Fruit fly (Drosophila melanogaster): ENCODE data around the gene rg.

The rg gene

DNA sequence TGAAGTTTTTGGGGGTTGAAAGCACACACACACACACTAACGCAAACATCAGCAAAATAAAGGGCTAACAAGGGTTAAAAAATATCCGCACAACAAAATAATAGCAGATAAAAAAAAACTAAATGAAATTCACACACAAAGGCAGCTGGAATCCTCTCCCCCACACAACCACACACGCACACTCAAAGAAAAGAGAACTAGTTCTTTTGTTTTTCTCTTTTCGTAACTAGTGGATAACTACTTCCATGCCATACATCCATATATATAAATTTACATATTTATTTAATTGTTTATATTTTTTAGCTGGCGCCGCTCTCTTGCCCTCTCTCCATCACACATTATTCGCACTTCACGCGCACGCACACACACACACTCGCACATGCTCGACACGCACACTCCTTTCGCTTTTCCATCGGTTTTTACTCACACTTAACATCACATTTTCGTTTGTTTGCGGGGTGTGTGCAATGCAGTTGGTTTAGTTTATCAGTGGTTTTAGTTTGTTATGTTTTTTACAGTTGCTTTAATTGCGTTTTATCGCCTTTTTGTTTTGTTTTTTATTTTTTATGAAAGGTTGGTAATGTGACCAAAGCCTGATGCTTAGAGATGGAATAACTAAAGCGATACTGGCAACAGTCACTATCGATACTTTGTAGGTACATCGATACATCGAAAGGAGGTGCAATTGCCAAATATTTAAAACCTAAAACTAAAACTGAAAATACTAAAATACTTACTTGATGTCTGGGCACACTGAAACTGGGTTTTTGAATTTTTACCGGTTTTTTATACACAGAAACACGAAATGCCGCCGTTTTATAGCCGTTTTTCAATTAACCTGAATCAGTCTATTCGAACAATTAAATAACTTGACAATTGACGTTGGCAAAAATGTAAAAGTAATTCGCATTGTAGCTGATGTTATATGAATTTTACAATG, 1.1 kb upstream of the rg start, which contains the start of gene CG32767:
TSS of gene CG32767 (minus strand) at position 623 of the 940 bp plus-strand sequence.
- TF ChIP-seq ey (GFP tag; optimal IDR thresholded peaks at IDR 0.05) = no peak
- peak; percentile 4 for TF ChIP-seq Jra (GFP tag; optimal IDR thresholded peaks at IDR 0.05)
- peak; percentile 53 for TF ChIP-seq Hnf4 (GFP tag; optimal IDR thresholded peaks at IDR 0.05)
- TF ChIP-seq dl (GFP tag; optimal IDR thresholded peaks at IDR 0.05; ENCODE audit: insufficient read depth in 1 of 2, partially characterized antibody in 2 of 2) = no peak
- peak; percentile 16 for TF ChIP-seq woc (GFP tag; optimal IDR thresholded peaks at IDR 0.05)
- TF ChIP-seq HLH106 (tag; optimal IDR thresholded peaks at IDR 0.05) = peak; percentile 40
- peak; percentile 23 for TF ChIP-seq tai (GFP tag; optimal IDR thresholded peaks at IDR 0.05)
- TF ChIP-seq CG32264 (GFP tag; optimal IDR thresholded peaks at IDR 0.05) = no peak
- TF ChIP-seq Dfd (GFP tag; optimal IDR thresholded peaks at IDR 0.05) = peak; percentile 41
- no peak for TF ChIP-seq Mio (GFP tag; optimal IDR thresholded peaks at IDR 0.05)
- TF ChIP-seq Hr83 (GFP tag; optimal IDR thresholded peaks at IDR 0.05; ENCODE audit: poor library complexity, severe bottlenecking) = peak; percentile 24

- TF ChIP-seq pan (optimal IDR thresholded peaks at IDR 0.05) (no peak), brk (GFP tag; optimal IDR thresholded peaks at IDR 0.05) (no peak), Myc (optimal IDR thresholded peaks at IDR 0.05) (peak; percentile 20), woc (GFP tag; optimal IDR thresholded peaks at IDR 0.05) (no peak)
Measured at dm6 chrX:5085086-5085468, 482 bp upstream of the rg start.

DNA sequence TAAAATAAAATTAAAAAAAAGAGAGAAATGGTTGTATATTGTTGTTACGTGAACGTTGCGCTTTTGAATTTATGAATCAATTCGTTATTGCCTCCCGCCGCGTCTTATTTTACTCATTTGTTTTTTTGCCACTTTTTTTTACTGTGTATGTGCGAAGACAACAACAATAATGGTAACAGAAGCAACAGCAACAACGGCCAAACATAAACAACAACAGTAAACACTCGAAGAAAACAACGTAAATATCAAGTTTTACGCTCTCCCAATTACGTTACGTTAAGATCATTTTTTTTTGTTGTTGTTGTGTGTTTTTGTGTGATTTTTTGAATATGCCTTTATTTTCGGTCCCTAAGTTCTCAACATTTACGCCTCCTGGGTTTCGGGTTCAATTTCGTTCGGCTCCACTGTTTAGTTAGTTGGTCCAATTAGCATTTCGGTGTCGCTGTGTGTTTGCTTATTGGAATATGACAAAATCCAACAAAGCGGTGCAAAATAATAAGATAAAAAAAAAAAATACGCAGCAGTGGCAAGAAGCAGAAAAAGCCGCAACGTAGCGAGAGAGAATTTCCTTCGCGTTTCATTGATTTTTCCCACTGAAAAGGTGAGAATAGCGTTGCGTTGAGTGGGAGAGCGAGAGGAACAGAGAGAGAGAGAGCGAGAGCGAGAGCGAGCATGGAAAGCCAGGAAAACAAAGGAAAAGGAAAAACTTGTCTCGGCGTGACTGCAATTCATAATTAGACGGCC, 577 bp downstream of the rg start:
- TF ChIP-seq psq (GFP tag; optimal IDR thresholded peaks at IDR 0.05) (peak; percentile 43), CG9705 (GFP tag; optimal IDR thresholded peaks at IDR 0.05) (no peak), tai (GFP tag; optimal IDR thresholded peaks at IDR 0.05) (no peak), jim (GFP tag; optimal IDR thresholded peaks at IDR 0.05) (no peak), woc (GFP tag; optimal IDR thresholded peaks at IDR 0.05) (peak; percentile 35), sv (GFP tag; optimal IDR thresholded peaks at IDR 0.05) (peak; percentile 28), Dif (GFP tag; optimal IDR thresholded peaks at IDR 0.05; ENCODE audit: partially characterized antibody) (peak; percentile 62), OdsH (GFP tag; optimal IDR thresholded peaks at IDR 0.05) (peak; percentile 26), br (GFP tag; optimal IDR thresholded peaks at IDR 0.05) (peak; percentile 38), HLH106 (tag; optimal IDR thresholded peaks at IDR 0.05) (peak; percentile 49), N (GFP tag; optimal IDR thresholded peaks at IDR 0.05) (no peak), foxo (GFP tag; optimal IDR thresholded peaks at IDR 0.05) (peak in 1 of 2 experiments; percentile 40), Rel (GFP tag; optimal IDR thresholded peaks at IDR 0.05) (no peak), Rel (tag; optimal IDR thresholded peaks at IDR 0.05) (peak; percentile 30), h (GFP tag; optimal IDR thresholded peaks at IDR 0.05) (peak; percentile 5), dl (GFP tag; optimal IDR thresholded peaks at IDR 0.05; ENCODE audit: insufficient read depth in 1 of 2, partially characterized antibody in 2 of 2) (peak; percentile 37 to 63), fru (GFP tag; optimal IDR thresholded peaks at IDR 0.05) (peak; percentile 44)

DNA sequence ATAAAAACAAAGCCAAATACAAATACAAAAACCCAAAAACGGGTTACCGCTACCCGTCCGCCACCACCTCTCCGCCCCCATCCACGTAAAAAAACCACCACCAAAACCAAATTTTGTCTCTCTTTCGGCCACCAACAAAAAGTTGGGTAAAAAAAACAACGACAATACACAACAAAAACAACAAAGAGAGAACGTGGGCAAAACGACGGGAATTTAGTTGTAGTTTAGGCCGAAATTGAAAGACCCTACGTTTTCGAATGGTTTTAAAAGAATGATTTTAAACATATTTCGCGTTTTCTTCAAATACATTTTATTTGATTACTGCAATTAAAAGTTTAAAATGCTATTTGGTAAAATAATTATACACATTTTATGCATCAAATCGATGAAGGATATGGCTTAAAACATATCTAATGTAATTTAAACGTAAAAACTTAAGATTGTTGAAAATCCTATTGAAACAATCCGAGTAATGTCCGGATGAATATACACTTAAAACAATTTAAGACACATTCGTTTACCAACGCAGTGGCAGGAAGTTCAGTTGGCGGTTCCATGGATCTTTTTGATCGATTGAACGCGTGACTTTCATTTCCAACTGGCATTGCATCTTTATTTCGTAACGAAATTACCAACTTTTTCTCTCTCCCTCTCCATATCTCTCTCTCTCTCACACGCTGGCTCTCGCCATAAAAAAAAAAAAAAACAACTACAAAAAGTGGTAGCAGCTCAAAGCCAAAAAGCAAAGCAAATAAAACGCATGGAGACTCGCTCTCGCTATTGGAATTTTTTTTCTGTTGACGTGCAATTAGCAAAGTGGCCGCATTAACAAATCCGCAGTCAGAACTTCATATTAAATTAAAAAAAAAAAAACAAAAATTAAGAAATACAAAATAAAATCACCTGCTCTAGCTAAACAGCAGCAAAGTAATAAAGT, 1.4 kb downstream of the rg start:
- peak; percentile 69 for TF ChIP-seq fru (GFP tag; optimal IDR thresholded peaks at IDR 0.05)
- peak; percentile 48 for TF ChIP-seq dmrt93B (GFP tag; optimal IDR thresholded peaks at IDR 0.05)
- TF ChIP-seq Hr83 (GFP tag; optimal IDR thresholded peaks at IDR 0.05; ENCODE audit: poor library complexity, severe bottlenecking) = no peak
- TF ChIP-seq brk (GFP tag; optimal IDR thresholded peaks at IDR 0.05) = no peak
- peak; percentile 59 for TF ChIP-seq h (GFP tag; optimal IDR thresholded peaks at IDR 0.05)
- TF ChIP-seq pan (optimal IDR thresholded peaks at IDR 0.05) = no peak
- peak; percentile 65 for TF ChIP-seq ey (GFP tag; optimal IDR thresholded peaks at IDR 0.05)
- TF ChIP-seq usp (GFP tag; optimal IDR thresholded peaks at IDR 0.05) = no peak
- no peak for TF ChIP-seq lola (GFP tag; optimal IDR thresholded peaks at IDR 0.05)
- no peak for TF ChIP-seq Hnf4 (GFP tag; optimal IDR thresholded peaks at IDR 0.05)
- no peak for TF ChIP-seq Rel (GFP tag; optimal IDR thresholded peaks at IDR 0.05)
- no peak for TF ChIP-seq Rel (tag; optimal IDR thresholded peaks at IDR 0.05)
- peak; percentile 59 for TF ChIP-seq HLH106 (tag; optimal IDR thresholded peaks at IDR 0.05)
- peak; percentile 62 for TF ChIP-seq woc (GFP tag; optimal IDR thresholded peaks at IDR 0.05)
- no peak for TF ChIP-seq sage (GFP tag; optimal IDR thresholded peaks at IDR 0.05)
- TF ChIP-seq dl (GFP tag; optimal IDR thresholded peaks at IDR 0.05; ENCODE audit: insufficient read depth in 1 of 2, partially characterized antibody in 2 of 2) = peak in 1 of 2 experiments; percentile 21
- no peak for TF ChIP-seq Vsx2 (GFP tag; optimal IDR thresholded peaks at IDR 0.05; ENCODE audit: partially characterized antibody)
- no peak for TF ChIP-seq CG32264 (GFP tag; optimal IDR thresholded peaks at IDR 0.05)
- TF ChIP-seq dsf (GFP tag; optimal IDR thresholded peaks at IDR 0.05; ENCODE audit: borderline replicate concordance) = no peak
- TF ChIP-seq Jra (GFP tag; optimal IDR thresholded peaks at IDR 0.05) = no peak
- peak; percentile 74 for TF ChIP-seq Sp1 (GFP tag; optimal IDR thresholded peaks at IDR 0.05)
- no peak for TF ChIP-seq Hr78 (GFP tag; optimal IDR thresholded peaks at IDR 0.05)
- TF ChIP-seq sv (GFP tag; optimal IDR thresholded peaks at IDR 0.05) = peak; percentile 21
- peak; percentile 55 for TF ChIP-seq rgr (GFP tag; optimal IDR thresholded peaks at IDR 0.05)
- peak; percentile 71 for TF ChIP-seq jim (GFP tag; optimal IDR thresholded peaks at IDR 0.05)
- peak; percentile 39 for TF ChIP-seq br (GFP tag; optimal IDR thresholded peaks at IDR 0.05)

All from whole organism, wandering third instar larva.